Fruit fly (Drosophila melanogaster) whole organism, embryonic: ENCODE results near the gene Atg2.
A peak's percentile ranks its signal among the peaks of the same experiment; 100 is the strongest.

Source experiments
- ATbp ChIP-seq: fragments of 200-800 bp; sonication (Bioruptor generic); optimal IDR thresholded peaks from 2 replicates; lab custom pipeline; 2017; ENCODE audit warnings: missing biosample characterization, mild to moderate bottlenecking, missing genetic modification characterization, missing genetic modification reagents
- Antp ChIP-seq: fragments of 200-800 bp; sonication (Bioruptor generic); optimal IDR thresholded peaks from 3 replicates; lab custom pipeline; 2016; ENCODE audit warnings: missing biosample characterization, missing genetic modification characterization
- BtbVII ChIP-seq: fragments of 200-800 bp; sonication (Bioruptor generic); optimal IDR thresholded peaks from 3 replicates; lab custom pipeline; 2017; ENCODE audit warnings: missing biosample characterization, mild to moderate bottlenecking, missing genetic modification characterization
- CG10209 ChIP-seq: fragments of 200-800 bp; sonication (Bioruptor generic); optimal IDR thresholded peaks from 3 replicates; lab custom pipeline; 2017; ENCODE audit warnings: missing biosample characterization, mild to moderate bottlenecking, missing genetic modification characterization, missing genetic modification reagents
- CG1024 ChIP-seq: fragments of 200-800 bp; sonication (Bioruptor generic); IDR thresholded peaks from 2 replicates; pipeline ENCODE4 v1.3.6; 2022; ENCODE audit warnings: missing biosample characterization, missing genetic modification characterization
- CG10543 ChIP-seq: fragments of 200-800 bp; sonication (Bioruptor generic); optimal IDR thresholded peaks from 3 replicates; lab custom pipeline; 2017; ENCODE audit warnings: missing biosample characterization, mild to moderate bottlenecking, missing genetic modification characterization, moderate library complexity
- CG10959 ChIP-seq: fragments of 200-800 bp; sonication (Bioruptor generic); IDR thresholded peaks from 2 replicates; pipeline ENCODE4 v1.3.6; 2022; ENCODE audit warnings: missing biosample characterization, missing genetic modification characterization
- CG11085 ChIP-seq: fragments of 200-800 bp; sonication (Bioruptor generic); IDR thresholded peaks from 2 replicates; pipeline ENCODE4 v1.3.6; 2022; ENCODE audit warnings: missing biosample characterization, missing genetic modification characterization
- CG12219 ChIP-seq: fragments of 200-800 bp; sonication (Bioruptor generic); optimal IDR thresholded peaks from 3 replicates; lab custom pipeline; 2018; ENCODE audit warnings: missing biosample characterization, mild to moderate bottlenecking, missing genetic modification characterization
- CG12236 ChIP-seq: fragments of 200-800 bp; sonication (Bioruptor generic); optimal IDR thresholded peaks from 2 replicates; lab custom pipeline; 2016; ENCODE audit warnings: missing biosample characterization, missing genetic modification characterization
- CG1233 ChIP-seq: fragments of 200-800 bp; sonication (Bioruptor generic); optimal IDR thresholded peaks from 4 replicates; lab custom pipeline; 2018; ENCODE audit warnings: missing biosample characterization, mild to moderate bottlenecking, missing genetic modification characterization
- CG13424 ChIP-seq: fragments of 200-800 bp; sonication (Bioruptor generic); optimal IDR thresholded peaks from 2 replicates; lab custom pipeline; 2019; ENCODE audit warnings: missing biosample characterization, mild to moderate bottlenecking, missing genetic modification characterization, moderate library complexity
- CG1603 ChIP-seq: fragments of 200-800 bp; sonication (Bioruptor generic); optimal IDR thresholded peaks from 2 replicates; lab custom pipeline; 2019; ENCODE audit warnings: missing biosample characterization, mild to moderate bottlenecking, missing genetic modification characterization, moderate library complexity
- CG17359 ChIP-seq: fragments of 200-800 bp; sonication (Bioruptor generic); optimal IDR thresholded peaks from 3 replicates; lab custom pipeline; 2018; ENCODE audit warnings: missing biosample characterization, mild to moderate bottlenecking, missing genetic modification characterization, moderate library complexity
- CG2875 ChIP-seq: fragments of 200-800 bp; sonication (Bioruptor generic); optimal IDR thresholded peaks from 2 replicates; lab custom pipeline; 2017; ENCODE audit warnings: missing biosample characterization, mild to moderate bottlenecking, missing genetic modification characterization, missing genetic modification reagents
- CG30431 ChIP-seq: fragments of 200-800 bp; sonication (Bioruptor generic); optimal IDR thresholded peaks from 2 replicates; lab custom pipeline; 2017; ENCODE audit warnings: missing biosample characterization, missing genetic modification characterization
- CG3163 ChIP-seq: fragments of 200-800 bp; sonication (Bioruptor generic); optimal IDR thresholded peaks from 3 replicates; lab custom pipeline; 2016; ENCODE audit warnings: missing biosample characterization, missing genetic modification characterization
- CG3281 ChIP-seq: fragments of 200-800 bp; sonication (Bioruptor generic); optimal IDR thresholded peaks from 3 replicates; lab custom pipeline; 2017; ENCODE audit warnings: missing biosample characterization, mild to moderate bottlenecking, missing genetic modification characterization
- CG34224 ChIP-seq: fragments of 200-800 bp; sonication (Bioruptor generic); IDR thresholded peaks from 3 replicates; pipeline ENCODE4 v1.3.6; 2022; ENCODE audit warnings: missing biosample characterization, missing genetic modification characterization; ENCODE audit not compliant: partially characterized antibody
- CG4328 ChIP-seq: fragments of 200-800 bp; sonication (Bioruptor generic); optimal IDR thresholded peaks from 3 replicates; lab custom pipeline; 2017; ENCODE audit warnings: missing biosample characterization, missing genetic modification reagents, missing genetic modification characterization
- CG7372 ChIP-seq: fragments of 200-800 bp; sonication (Bioruptor generic); IDR thresholded peaks from 2 replicates; pipeline ENCODE4 v1.3.6; 2022; ENCODE audit warnings: missing biosample characterization, missing genetic modification characterization
- CG7987 ChIP-seq: fragments of 200-800 bp; sonication (Bioruptor generic); optimal IDR thresholded peaks from 2 replicates; lab custom pipeline; 2018; ENCODE audit warnings: missing biosample characterization, mild to moderate bottlenecking, missing genetic modification characterization, moderate library complexity
- CG8359 ChIP-seq: fragments of 200-800 bp; sonication (Bioruptor generic); optimal IDR thresholded peaks from 2 replicates; lab custom pipeline; 2017; ENCODE audit warnings: missing biosample characterization, mild to moderate bottlenecking, missing genetic modification characterization, borderline replicate concordance
- CG9817 ChIP-seq: fragments of 200-800 bp; sonication (Bioruptor generic); optimal IDR thresholded peaks from 2 replicates; lab custom pipeline; 2018; ENCODE audit warnings: missing biosample characterization, mild to moderate bottlenecking, missing genetic modification characterization, moderate library complexity
- CHES-1-like ChIP-seq: fragments of 200-800 bp; sonication (Bioruptor generic); optimal IDR thresholded peaks from 2 replicates; lab custom pipeline; 2016; ENCODE audit warnings: missing biosample characterization, missing genetic modification characterization
- Chrac-16 ChIP-seq: fragments of 200-800 bp; sonication (Bioruptor generic); optimal IDR thresholded peaks from 3 replicates; lab custom pipeline; 2016; ENCODE audit warnings: missing biosample characterization, missing genetic modification characterization
- Dref ChIP-seq: fragments of 200-800 bp; sonication (Bioruptor generic); IDR thresholded peaks from 2 replicates; pipeline ENCODE4 v1.3.6; 2022; ENCODE audit warnings: missing biosample characterization, missing genetic modification characterization
- Ets65A ChIP-seq: fragments of 200-800 bp; sonication (Bioruptor generic); peaks from one replicate; lab custom pipeline; 2016; ENCODE audit warnings: missing biosample characterization, missing genetic modification characterization
- Hmr ChIP-seq: fragments of 200-800 bp; sonication (Bioruptor generic); optimal IDR thresholded peaks from 3 replicates; lab custom pipeline; 2017; ENCODE audit warnings: mild to moderate bottlenecking, missing biosample characterization, missing genetic modification reagents, missing genetic modification characterization
- MESR4 ChIP-seq: fragments of 200-800 bp; sonication (Bioruptor generic); optimal IDR thresholded peaks from 2 replicates; lab custom pipeline; 2018; ENCODE audit warnings: missing biosample characterization, mild to moderate bottlenecking, missing genetic modification characterization, moderate library complexity
- Mad ChIP-seq: fragments of 200-800 bp; sonication (Bioruptor generic); optimal IDR thresholded peaks from 2 replicates; lab custom pipeline; 2016; ENCODE audit warnings: missing biosample characterization, missing genetic modification characterization
- Myb ChIP-seq: fragments of 200-800 bp; sonication (Bioruptor generic); optimal IDR thresholded peaks from 2 replicates; lab custom pipeline; 2016; ENCODE audit warnings: missing biosample characterization, missing genetic modification characterization
- Six4 ChIP-seq: fragments of 200-800 bp; sonication (Bioruptor generic); optimal IDR thresholded peaks from 2 replicates; lab custom pipeline; 2016; ENCODE audit warnings: missing biosample characterization, missing genetic modification characterization
- ab ChIP-seq: fragments of 200-800 bp; sonication (Bioruptor generic); optimal IDR thresholded peaks from 2 replicates; lab custom pipeline; 2016; ENCODE audit warnings: missing biosample characterization, missing genetic modification characterization
- bigmax ChIP-seq: fragments of 200-800 bp; sonication (Bioruptor generic); optimal IDR thresholded peaks from 2 replicates; lab custom pipeline; 2018; ENCODE audit warnings: missing biosample characterization, mild to moderate bottlenecking, missing genetic modification characterization
- btn ChIP-seq: fragments of 200-800 bp; sonication (Bioruptor generic); optimal IDR thresholded peaks from 2 replicates; lab custom pipeline; 2016; ENCODE audit warnings: missing biosample characterization, missing genetic modification characterization
- cad ChIP-seq: fragments of >200 bp; optimal IDR thresholded peaks from 2 replicates; lab custom pipeline; 2017; ENCODE audit warnings: missing biosample characterization, missing genetic modification characterization
- fd64A ChIP-seq: fragments of 200-800 bp; sonication (Bioruptor generic); optimal IDR thresholded peaks from 3 replicates; lab custom pipeline; 2018; ENCODE audit warnings: missing biosample characterization, mild to moderate bottlenecking, missing genetic modification characterization
- fu2 ChIP-seq: fragments of 200-800 bp; sonication (Bioruptor generic); optimal IDR thresholded peaks from 2 replicates; lab custom pipeline; 2016; ENCODE audit warnings: missing biosample characterization, missing genetic modification characterization
- gro ChIP-seq: fragments of 200-800 bp; sonication (Bioruptor generic); optimal IDR thresholded peaks from 2 replicates; lab custom pipeline; 2016; ENCODE audit warnings: missing biosample characterization, missing genetic modification characterization
- luna ChIP-seq: fragments of 200-800 bp; sonication (Bioruptor generic); optimal IDR thresholded peaks from 2 replicates; lab custom pipeline; 2016; ENCODE audit warnings: missing biosample characterization, missing genetic modification characterization
- org-1 ChIP-seq: fragments of 200-800 bp; sonication (Bioruptor generic); optimal IDR thresholded peaks from 2 replicates; lab custom pipeline; 2017; ENCODE audit warnings: missing biosample characterization, missing genetic modification characterization
- pnt ChIP-seq: fragments of 200-800 bp; sonication (Bioruptor generic); optimal IDR thresholded peaks from 3 replicates; lab custom pipeline; 2016; ENCODE audit warnings: missing biosample characterization, missing genetic modification characterization
- rib ChIP-seq: fragments of 200-800 bp; sonication (Bioruptor generic); IDR thresholded peaks from 2 replicates; pipeline ENCODE4 v1.3.6; 2022; ENCODE audit warnings: missing biosample characterization, missing genetic modification characterization
- ro ChIP-seq: fragments of 200-800 bp; sonication (Bioruptor generic); IDR thresholded peaks from 2 replicates; pipeline ENCODE4 v1.3.6; 2022; ENCODE audit warnings: missing biosample characterization, missing genetic modification characterization
- salm ChIP-seq: fragments of 200-800 bp; sonication (Bioruptor generic); optimal IDR thresholded peaks from 2 replicates; lab custom pipeline; 2018; ENCODE audit warnings: missing biosample characterization, mild to moderate bottlenecking, missing genetic modification characterization
- schlank ChIP-seq: fragments of 200-800 bp; sonication (Bioruptor generic); optimal IDR thresholded peaks from 2 replicates; lab custom pipeline; 2018; ENCODE audit warnings: missing biosample characterization, mild to moderate bottlenecking, missing genetic modification characterization
- sob ChIP-seq: fragments of 200-800 bp; sonication (Bioruptor generic); IDR thresholded peaks from 2 replicates; pipeline ENCODE4 v1.3.6; 2022; ENCODE audit warnings: missing biosample characterization, missing genetic modification characterization
- stc ChIP-seq: fragments of 200-800 bp; sonication (Bioruptor generic); IDR thresholded peaks from 2 replicates; pipeline ENCODE4 v1.3.6; 2022; ENCODE audit warnings: missing biosample characterization, missing genetic modification characterization
- toy ChIP-seq: fragments of 200-800 bp; sonication (Bioruptor generic); IDR thresholded peaks from 2 replicates; pipeline ENCODE4 v1.3.6; 2022; ENCODE audit warnings: missing biosample characterization, missing genetic modification characterization
- tx ChIP-seq: fragments of 200-800 bp; sonication (Bioruptor generic); optimal IDR thresholded peaks from 2 replicates; lab custom pipeline; 2016; ENCODE audit warnings: missing biosample characterization, missing genetic modification characterization
- wdn ChIP-seq: fragments of 200-800 bp; sonication (Bioruptor generic); IDR thresholded peaks from 2 replicates; pipeline ENCODE4 v1.3.6; 2022; ENCODE audit warnings: missing biosample characterization, missing genetic modification characterization

Atg2 gene

DNA sequence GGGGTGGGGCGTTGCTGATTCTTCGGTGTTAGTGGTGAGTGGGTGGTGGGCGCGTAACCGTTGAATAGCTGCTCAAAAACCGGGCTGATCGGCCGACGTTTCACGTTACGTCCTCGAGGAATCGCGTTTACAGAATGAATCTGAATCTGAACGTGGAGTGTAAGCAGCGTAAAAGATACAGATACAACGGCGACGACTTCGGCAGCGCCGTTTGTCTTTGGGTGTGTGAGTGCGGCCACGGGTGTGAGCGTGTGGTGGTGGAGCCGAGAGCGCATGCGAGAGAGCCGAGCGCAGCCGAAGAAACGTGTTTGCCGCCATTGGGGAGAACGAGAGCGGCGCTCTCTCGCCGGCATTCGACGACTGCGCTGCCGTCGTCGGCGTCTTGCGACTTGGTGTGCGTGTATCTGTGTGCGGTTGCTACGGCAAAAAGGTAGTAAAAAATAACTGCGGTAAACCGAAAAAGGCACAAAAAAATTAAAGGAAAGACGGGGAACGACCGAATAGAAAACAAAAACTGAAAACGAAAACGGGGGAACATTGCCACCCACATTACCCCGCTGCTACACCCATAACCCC is 46.9 kb downstream of the Atg2 start (continued):
- peak; percentile 18 for TF ChIP-seq CHES-1-like (GFP tag; lab: Kevin White, UChicago)
- peak; percentile 43 for TF ChIP-seq bigmax (GFP tag; lab: Kevin White, UChicago)
- TF ChIP-seq stc (GFP tag; lab: Robert Waterston, UW), result no peak
- TF ChIP-seq rib (GFP tag; lab: Robert Waterston, UW), result no peak
- TF ChIP-seq CG8359 (GFP tag; lab: Kevin White, UChicago), result peak; percentile 28
- no peak for TF ChIP-seq CG17359
- TF ChIP-seq Ets65A (GFP tag; lab: Kevin White, UChicago), result no peak
- TF ChIP-seq luna (GFP tag; lab: Kevin White, UChicago), result no peak
- TF ChIP-seq tx (GFP tag; lab: Kevin White, UChicago), result no peak
- TF ChIP-seq CG10543 (GFP tag; lab: Kevin White, UChicago), result peak; percentile 53
- TF ChIP-seq CG10959 (GFP tag; lab: Robert Waterston, UW), result no peak
- TF ChIP-seq Six4 (GFP tag; lab: Kevin White, UChicago), result no peak
- TF ChIP-seq schlank (tag; lab: Kevin White, UChicago), result no peak
- no peak for TF ChIP-seq fu2
- TF ChIP-seq cad (GFP tag; lab: Kevin White, UChicago), result no peak
- no peak for TF ChIP-seq CG7372
- no peak for TF ChIP-seq pnt (GFP tag; lab: Kevin White, UChicago)
- TF ChIP-seq Antp (GFP tag; lab: Kevin White, UChicago), result no peak
- TF ChIP-seq wdn (GFP tag; lab: Robert Waterston, UW), result no peak
- peak; percentile 39 for TF ChIP-seq BtbVII (GFP tag; lab: Kevin White, UChicago)
- TF ChIP-seq CG1603 (tag; lab: Kevin White, UChicago), result peak; percentile 32
- TF ChIP-seq salm (tag; lab: Kevin White, UChicago), result peak; percentile 20
- TF ChIP-seq CG3281 (GFP tag; lab: Kevin White, UChicago), result peak; percentile 46
- TF ChIP-seq org-1 (GFP tag; lab: Kevin White, UChicago), result no peak
- TF ChIP-seq CG1024 (GFP tag; lab: Robert Waterston, UW), result no peak
- no peak for TF ChIP-seq CG12236 (GFP tag; lab: Kevin White, UChicago)
- TF ChIP-seq toy (GFP tag; lab: Robert Waterston, UW), result no peak
- no peak for TF ChIP-seq CG13424 (tag; lab: Kevin White, UChicago)
- TF ChIP-seq CG4328, result no peak
- no peak for TF ChIP-seq CG10209
- peak; percentile 39 for TF ChIP-seq CG7987
- TF ChIP-seq CG3163 (GFP tag; lab: Kevin White, UChicago), result no peak
- no peak for TF ChIP-seq MESR4
- peak; percentile 11 for TF ChIP-seq btn
- no peak for TF ChIP-seq CG9817
- peak; percentile 22 for TF ChIP-seq CG1233 (GFP tag; lab: Kevin White, UChicago)
- TF ChIP-seq ab (GFP tag; lab: Kevin White, UChicago), result no peak
- peak; percentile 28 for TF ChIP-seq Hmr (GFP tag; lab: Kevin White, UChicago)
- peak; percentile 48; the same call in 1 of the 3 replicates for TF ChIP-seq CG34224 (GFP tag; lab: Robert Waterston, UW)
- no peak for TF ChIP-seq Myb (GFP tag; lab: Kevin White, UChicago)
- TF ChIP-seq gro (GFP tag; lab: Kevin White, UChicago), result peak; percentile 16
- TF ChIP-seq CG12219 (GFP tag; lab: Kevin White, UChicago), result peak; percentile 5
- no peak for TF ChIP-seq CG11085 (GFP tag; lab: Robert Waterston, UW)
- TF ChIP-seq CG2875 (GFP tag; lab: Kevin White, UChicago), result no peak
- TF ChIP-seq sob (GFP tag; lab: Robert Waterston, UW), result peak; percentile 53; the same call in 1 of the 2 replicates
- TF ChIP-seq ATbp (GFP tag; lab: Kevin White, UChicago), result no peak
- TF ChIP-seq ro (GFP tag; lab: Robert Waterston, UW), result no peak
- no peak for TF ChIP-seq Mad (GFP tag; lab: Kevin White, UChicago)
- TF ChIP-seq fd64A, result no peak
- no peak for TF ChIP-seq CG30431 (GFP tag; lab: Kevin White, UChicago)
- no peak for TF ChIP-seq Dref (GFP tag; lab: Robert Waterston, UW)
- TF ChIP-seq Chrac-16 (GFP tag; lab: Kevin White, UChicago), result no peak
